Worm (Caenorhabditis elegans) whole organism, L3 larva: Measurements from ENCODE around the gene tbc-6.

Experiments
- elt-1 ChIP-seq: fragments of 150-350 bp; optimal IDR thresholded peaks from 2 replicates; lab custom pipeline; 2014; ENCODE audit warnings: missing biosample characterization, missing genetic modification characterization
- fkh-10 ChIP-seq: sonication (generic microtip); optimal IDR thresholded peaks from 2 replicates; lab custom pipeline; 2017; ENCODE audit warnings: missing biosample characterization, missing genetic modification reagents, missing genetic modification characterization
- nhr-237 ChIP-seq: fragments of 150-350 bp; optimal IDR thresholded peaks from 2 replicates; lab custom pipeline; 2014; ENCODE audit warnings: missing biosample characterization, missing genetic modification characterization
- nhr-28 ChIP-seq: fragments of 150-350 bp; optimal IDR thresholded peaks from 2 replicates; lab custom pipeline; 2014; ENCODE audit warnings: missing biosample characterization, missing genetic modification characterization
- pha-4 ChIP-seq: fragments of 150-350 bp; optimal IDR thresholded peaks from 2 replicates; lab custom pipeline; 2014; ENCODE audit warnings: missing biosample characterization, missing genetic modification reagents, missing genetic modification characterization
- skn-1 ChIP-seq: fragments of 150-350 bp; optimal IDR thresholded peaks from 2 replicates; lab custom pipeline; 2014; ENCODE audit warnings: missing biosample characterization, missing genetic modification characterization

- TF ChIP-seq skn-1 (tag; lab: Kevin White, UChicago) (no peak), pha-4 (tag; lab: Kevin White, UChicago) (no peak), nhr-237 (tag; lab: Kevin White, UChicago) (no peak), elt-1 (no peak), fkh-10 (GFP tag; lab: Kevin White, UChicago) (peak; percentile 14), nhr-28 (no peak)
These were observed 15.7 kb upstream of the tbc-6 start for ce11 chrII:6832207-6832606.
